Worm (Caenorhabditis elegans): ENCODE results near the gene nop-1.

nop-1 gene

DNA sequence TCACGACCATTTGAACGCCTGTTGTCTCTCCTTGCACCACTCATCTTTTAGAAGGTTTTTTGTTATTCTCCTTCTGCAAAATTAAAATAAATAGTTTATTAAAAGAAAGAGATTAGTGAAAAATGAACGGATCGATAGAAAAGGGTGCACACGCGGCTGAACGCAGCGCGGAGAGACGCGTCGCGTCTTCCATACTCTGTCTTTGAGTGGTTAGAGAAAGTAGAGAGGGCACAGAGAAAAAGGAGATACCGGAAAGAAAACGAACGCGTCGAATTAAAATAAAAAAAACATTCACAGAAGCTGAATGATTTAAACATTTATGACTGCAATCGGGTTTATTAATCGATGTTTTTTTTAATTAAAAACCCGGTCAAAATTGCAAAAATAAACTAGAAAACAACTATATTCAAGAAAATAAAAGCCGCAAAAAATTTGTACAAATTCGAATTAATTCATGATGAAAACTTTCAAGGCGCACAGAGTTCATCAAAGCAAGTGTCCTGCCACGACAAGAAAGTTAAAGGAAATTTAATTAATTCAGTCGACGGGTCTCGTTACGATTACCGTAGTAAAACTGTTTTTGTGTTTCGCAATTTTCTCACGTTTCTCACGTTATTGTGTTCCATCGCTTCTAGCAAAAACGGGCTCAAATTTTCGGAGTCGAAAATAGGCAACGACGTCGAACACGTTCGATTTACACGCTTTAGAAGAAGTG is at the start of gene nop-1, which contains the start of gene nono-1:
Gene nop-1 (plus strand): TSS at position 551 of the 715 bp plus-strand sequence.
Gene nono-1 (minus strand): TSS at position 75 of the 715 bp plus-strand sequence.
- TF ChIP-seq xnd-1 (tag; optimal IDR thresholded peaks at IDR 0.05) = peak; percentile 74
- peak; percentile 49 for TF ChIP-seq ceh-91 (GFP tag; IDR thresholded peaks at IDR 0.05)
- no peak for TF ChIP-seq C06A6.2 (GFP tag; conservative IDR thresholded peaks at IDR 0.05)
- no peak for TF ChIP-seq F57C9.4 (tag; optimal IDR thresholded peaks at IDR 0.05)
- TF ChIP-seq F57A8.1 (GFP tag; optimal IDR thresholded peaks at IDR 0.05) = no peak
- no peak for TF ChIP-seq cebp-1 (GFP tag; IDR thresholded peaks at IDR 0.05)
- peak; percentile 32 for TF ChIP-seq cebp-1 (tag; optimal IDR thresholded peaks at IDR 0.05)
- peak; percentile 37 for TF ChIP-seq efl-1 (GFP tag; optimal IDR thresholded peaks at IDR 0.05)
- TF ChIP-seq lsl-1 (GFP tag; optimal IDR thresholded peaks at IDR 0.05) = peak; percentile 88
- peak; percentile 87 for TF ChIP-seq madf-6 (GFP tag; IDR thresholded peaks at IDR 0.05)
- peak; percentile 60 for TF ChIP-seq madf-8 (GFP tag; conservative IDR thresholded peaks at IDR 0.05)
- TF ChIP-seq hmg-1.2 (GFP tag; IDR thresholded peaks at IDR 0.05) = peak; percentile 17; the same call in 1 of the 2 replicates
- TF ChIP-seq F33H1.4 (GFP tag; IDR thresholded peaks at IDR 0.05) = peak; percentile 89
- peak; percentile 33; the same call in 1 of the 2 replicates for TF ChIP-seq D2030.7 (GFP tag; IDR thresholded peaks at IDR 0.05)
- no peak for TF ChIP-seq attf-5 (GFP tag; optimal IDR thresholded peaks at IDR 0.05)
- peak; percentile 33 for TF ChIP-seq him-1 (tag; optimal IDR thresholded peaks at IDR 0.05)
- no peak for TF ChIP-seq mxl-1 (tag; optimal IDR thresholded peaks at IDR 0.05)
- TF ChIP-seq mes-4 (tag; optimal IDR thresholded peaks at IDR 0.05) = no peak
- TF ChIP-seq ztf-3 (GFP tag; optimal IDR thresholded peaks at IDR 0.05) = no peak
- no peak for TF ChIP-seq lin-26 (GFP tag; IDR thresholded peaks at IDR 0.05)
- no peak for TF ChIP-seq K12H6.12 (tag; optimal IDR thresholded peaks at IDR 0.05)
- no peak for TF ChIP-seq madf-3 (GFP tag; IDR thresholded peaks at IDR 0.05)
- peak; percentile 45 for TF ChIP-seq F49E8.2 (tag; optimal IDR thresholded peaks at IDR 0.05; ENCODE audit: insufficient read depth)
- TF ChIP-seq B0019.2 (GFP tag; conservative IDR thresholded peaks at IDR 0.05) = no peak
- no peak for TF ChIP-seq snpc-1.3 (tag; optimal IDR thresholded peaks at IDR 0.05; ENCODE audit: insufficient read depth)

- no peak for TF ChIP-seq zim-3 (tag; optimal IDR thresholded peaks at IDR 0.05)
- no peak for TF ChIP-seq cebp-1 (GFP tag; IDR thresholded peaks at IDR 0.05)
- TF ChIP-seq cebp-1 (tag; optimal IDR thresholded peaks at IDR 0.05) = no peak
- peak; percentile 33 for TF ChIP-seq lin-54 (GFP tag; optimal IDR thresholded peaks at IDR 0.05)
- TF ChIP-seq lin-40 (tag; optimal IDR thresholded peaks at IDR 0.05) = no peak
- TF ChIP-seq nhr-80 (tag; optimal IDR thresholded peaks at IDR 0.05) = peak; percentile 67
- no peak for TF ChIP-seq F22D6.2 (tag; optimal IDR thresholded peaks at IDR 0.05)
- TF ChIP-seq hmg-1.2 (GFP tag; IDR thresholded peaks at IDR 0.05) = peak; percentile 26; the same call in 1 of the 2 replicates
- TF ChIP-seq hrde-1 (tag; optimal IDR thresholded peaks at IDR 0.05; ENCODE audit: borderline replicate concordance) = peak; percentile 50
- TF ChIP-seq F57C9.4 (tag; optimal IDR thresholded peaks at IDR 0.05) = no peak
- TF ChIP-seq nfyb-1 (GFP tag; IDR thresholded peaks at IDR 0.05) = peak; percentile 54; the same call in 1 of the 2 replicates
- TF ChIP-seq F49E8.2 (tag; optimal IDR thresholded peaks at IDR 0.05; ENCODE audit: insufficient read depth) = no peak
- TF ChIP-seq hlh-12 (tag; optimal IDR thresholded peaks at IDR 0.05) = no peak
- TF ChIP-seq bed-1 (GFP tag; IDR thresholded peaks at IDR 0.05) = no peak
- no peak for TF ChIP-seq ama-1 (optimal IDR thresholded peaks at IDR 0.05)
- TF ChIP-seq ama-1 (GFP tag; optimal IDR thresholded peaks at IDR 0.05) = no peak
- TF ChIP-seq dpl-1 (GFP tag; optimal IDR thresholded peaks at IDR 0.05) = no peak
- peak; percentile 23; the same call in 1 of the 2 replicates for TF ChIP-seq madf-6 (GFP tag; IDR thresholded peaks at IDR 0.05)
- no peak for TF ChIP-seq nhr-120 (GFP tag; IDR thresholded peaks at IDR 0.05)
- TF ChIP-seq F52B5.7 (tag; optimal IDR thresholded peaks at IDR 0.05) = peak; percentile 3
- TF ChIP-seq snpc-3.4 (tag; optimal IDR thresholded peaks at IDR 0.05) = peak; percentile 35
- TF ChIP-seq let-607 (tag; optimal IDR thresholded peaks at IDR 0.05) = peak; percentile 77 to 79
- TF ChIP-seq D2030.7 (GFP tag; IDR thresholded peaks at IDR 0.05) = 0 out of 2 replicates have a peak, but pooled peaks have one; percentile 35
- TF ChIP-seq die-1 (tag; optimal IDR thresholded peaks at IDR 0.05) = peak; percentile 12
- TF ChIP-seq nfya-1 (tag; optimal IDR thresholded peaks at IDR 0.05; ENCODE audit: borderline replicate concordance, insufficient read depth) = no peak
- TF ChIP-seq snpc-4 (GFP tag; optimal IDR thresholded peaks at IDR 0.05) = no peak
- peak in 3 of 4 experiments; percentile 13 to 42 (median 35) for TF ChIP-seq snpc-4 (tag; optimal IDR thresholded peaks at IDR 0.05)
- TF ChIP-seq mes-4 (tag; optimal IDR thresholded peaks at IDR 0.05) = peak; percentile 1
These were observed 43.8 kb upstream of the nop-1 start for ce11 chrIII:5914717-5915116.

All from whole organism, young adult.